Worm (Caenorhabditis elegans) whole organism, L3 larva: Measurements from ENCODE around the gene K04C2.2.

Source experiments
- aly-2 ChIP-seq: fragments of 150-350 bp; optimal IDR thresholded peaks from 2 replicates; lab custom pipeline; 2014; ENCODE audit warnings: missing biosample characterization, missing genetic modification characterization
- ama-1 ChIP-seq: fragments of 150-350 bp; optimal IDR thresholded peaks from 2 replicates; lab custom pipeline; 2018
- ceh-28 ChIP-seq: fragments of 150-350 bp; optimal IDR thresholded peaks from 2 replicates; lab custom pipeline; 2014; ENCODE audit warnings: missing biosample characterization, missing genetic modification reagents, missing genetic modification characterization
- ceh-9 ChIP-seq: sonication (generic microtip); optimal IDR thresholded peaks from 2 replicates; lab custom pipeline; 2018; ENCODE audit warnings: missing biosample characterization, missing genetic modification characterization
- daf-12 ChIP-seq: fragments of 150-350 bp; optimal IDR thresholded peaks from 2 replicates; lab custom pipeline; 2014; ENCODE audit warnings: missing biosample characterization, missing genetic modification reagents, missing genetic modification characterization
- egl-27 ChIP-seq: sonication (generic microtip); optimal IDR thresholded peaks from 4 replicates; lab custom pipeline; 2017; ENCODE audit warnings: missing biosample characterization, missing genetic modification reagents, missing genetic modification characterization
- elt-2 ChIP-seq: sonication (generic microtip); optimal IDR thresholded peaks from 2 replicates; lab custom pipeline; 2016; ENCODE audit warnings: missing genetic modification reagents, mild to moderate bottlenecking, missing genetic modification characterization, missing compliant biosample characterization
- elt-3 ChIP-seq, 3 experiments: fragments of 150-350 bp in 1 of 3; sonication (generic microtip) in 2 of 3; optimal IDR thresholded peaks; 2 replicates in 2 of 3; 4 replicates in 1 of 3; lab custom pipeline; 2014 to 2017; ENCODE audit warnings: missing biosample characterization in 3 of 3, missing genetic modification characterization in 3 of 3
- eor-1 ChIP-seq, 2 experiments: fragments of 150-350 bp; optimal IDR thresholded peaks; 2 replicates each; lab custom pipeline; 2014 to 2018; ENCODE audit warnings: missing biosample characterization in 2 of 2, missing genetic modification characterization in 2 of 2
- fkh-10 ChIP-seq: sonication (generic microtip); optimal IDR thresholded peaks from 2 replicates; lab custom pipeline; 2017; ENCODE audit warnings: missing biosample characterization, missing genetic modification reagents, missing genetic modification characterization
- fkh-2 ChIP-seq: fragments of 150-350 bp; optimal IDR thresholded peaks from 2 replicates; lab custom pipeline; 2014; ENCODE audit warnings: missing biosample characterization, missing genetic modification reagents, missing genetic modification characterization
- hmg-11 ChIP-seq: sonication (generic microtip); optimal IDR thresholded peaks from 2 replicates; lab custom pipeline; 2016; ENCODE audit warnings: missing genetic modification characterization, missing compliant biosample characterization
- lin-15B ChIP-seq: fragments of 150-350 bp; optimal IDR thresholded peaks from 2 replicates; lab custom pipeline; 2014; ENCODE audit warnings: missing biosample characterization, missing genetic modification characterization
- lsy-12 ChIP-seq: sonication (generic microtip); optimal IDR thresholded peaks from 2 replicates; lab custom pipeline; 2016; ENCODE audit warnings: mild to moderate bottlenecking, missing genetic modification characterization, missing compliant biosample characterization
- mml-1 ChIP-seq: fragments of 150-350 bp; sonication (generic microtip); optimal IDR thresholded peaks from 3 replicates; lab custom pipeline; 2014; ENCODE audit warnings: missing biosample characterization, missing genetic modification characterization
- nfya-1 ChIP-seq: sonication (generic microtip); optimal IDR thresholded peaks from 2 replicates; lab custom pipeline; 2017; ENCODE audit warnings: missing genetic modification characterization, mild to moderate bottlenecking, missing compliant biosample characterization, antibody characterized with exemption, moderate library complexity; ENCODE audit not compliant: insufficient read depth
- nhr-11 ChIP-seq: fragments of 150-350 bp; optimal IDR thresholded peaks from 2 replicates; lab custom pipeline; 2014; ENCODE audit warnings: missing biosample characterization, missing genetic modification characterization
- nhr-23 ChIP-seq: fragments of 150-350 bp; optimal IDR thresholded peaks from 2 replicates; lab custom pipeline; 2014; ENCODE audit warnings: missing biosample characterization, missing genetic modification reagents, missing genetic modification characterization
- nhr-237 ChIP-seq: fragments of 150-350 bp; optimal IDR thresholded peaks from 2 replicates; lab custom pipeline; 2014; ENCODE audit warnings: missing biosample characterization, missing genetic modification characterization
- nhr-25 ChIP-seq: sonication (generic microtip); optimal IDR thresholded peaks from 2 replicates; lab custom pipeline; 2017; ENCODE audit warnings: missing biosample characterization, missing genetic modification characterization
- nhr-43 ChIP-seq: sonication (generic microtip); optimal IDR thresholded peaks from 2 replicates; lab custom pipeline; 2016; ENCODE audit warnings: mild to moderate bottlenecking, missing genetic modification characterization, missing compliant biosample characterization; ENCODE audit not compliant: poor library complexity, severe bottlenecking
- nhr-67 ChIP-seq: fragments of 150-350 bp; optimal IDR thresholded peaks from 2 replicates; lab custom pipeline; 2014; ENCODE audit warnings: missing biosample characterization, missing genetic modification characterization
- nhr-76 ChIP-seq: fragments of 150-350 bp; sonication (generic microtip); optimal IDR thresholded peaks from 5 replicates; lab custom pipeline; 2014; ENCODE audit warnings: missing biosample characterization, missing genetic modification characterization
- nhr-77 ChIP-seq: fragments of 150-350 bp; optimal IDR thresholded peaks from 2 replicates; lab custom pipeline; 2014; ENCODE audit warnings: missing biosample characterization, missing genetic modification characterization
- pha-4 ChIP-seq: fragments of 150-350 bp; optimal IDR thresholded peaks from 2 replicates; lab custom pipeline; 2014; ENCODE audit warnings: missing biosample characterization, missing genetic modification reagents, missing genetic modification characterization
- pqm-1 ChIP-seq: fragments of 150-350 bp; optimal IDR thresholded peaks from 2 replicates; lab custom pipeline; 2017; ENCODE audit warnings: missing biosample characterization, missing genetic modification characterization, inconsistent platforms
- skn-1 ChIP-seq: fragments of 150-350 bp; optimal IDR thresholded peaks from 2 replicates; lab custom pipeline; 2014; ENCODE audit warnings: missing biosample characterization, missing genetic modification characterization
- snpc-4 ChIP-seq: fragments of 150-350 bp; optimal IDR thresholded peaks from 2 replicates; lab custom pipeline; 2014; ENCODE audit warnings: missing biosample characterization, missing genetic modification characterization
- tbx-2 ChIP-seq: sonication (generic microtip); optimal IDR thresholded peaks from 2 replicates; lab custom pipeline; 2016; ENCODE audit warnings: mild to moderate bottlenecking, missing genetic modification characterization, missing compliant biosample characterization
- unc-39 ChIP-seq: sonication (generic microtip); optimal IDR thresholded peaks from 4 replicates; lab custom pipeline; 2017; ENCODE audit warnings: missing biosample characterization, missing genetic modification characterization
- zag-1 ChIP-seq: fragments of 150-350 bp; optimal IDR thresholded peaks from 2 replicates; lab custom pipeline; 2014; ENCODE audit warnings: missing biosample characterization, missing genetic modification characterization
- ztf-11 ChIP-seq: fragments of 150-350 bp; optimal IDR thresholded peaks from 2 replicates; lab custom pipeline; 2014; ENCODE audit warnings: missing biosample characterization, missing genetic modification characterization
- ztf-4 ChIP-seq: fragments of 150-350 bp; optimal IDR thresholded peaks from 2 replicates; lab custom pipeline; 2014; ENCODE audit warnings: missing biosample characterization, missing genetic modification characterization

The K04C2.2 gene

DNA sequence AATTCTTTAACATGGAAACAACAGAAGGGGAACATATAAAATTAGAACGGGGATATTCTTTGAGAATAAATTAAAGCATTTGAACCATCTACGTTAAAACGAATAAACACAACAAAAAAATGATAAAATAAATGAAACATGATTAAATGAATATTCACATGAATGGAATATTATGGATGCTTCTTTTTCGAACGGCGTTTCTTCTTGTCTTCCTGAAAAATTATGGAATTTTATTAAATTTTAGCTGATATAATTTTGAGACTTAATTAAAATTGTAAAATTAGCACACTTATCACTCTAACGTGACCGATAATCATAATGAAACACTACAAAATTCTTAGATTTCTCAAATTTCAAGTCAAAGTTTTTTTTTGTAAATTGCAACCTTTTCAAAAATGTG is 11.0 kb downstream of the K04C2.2 start:
- TF ChIP-seq nhr-237 (tag; lab: Kevin White, UChicago), result no peak
- TF ChIP-seq ceh-28, result peak; percentile 23
- peak; percentile 9 for TF ChIP-seq aly-2
- TF ChIP-seq nhr-23 (tag; lab: Kevin White, UChicago), result peak; percentile 2

DNA sequence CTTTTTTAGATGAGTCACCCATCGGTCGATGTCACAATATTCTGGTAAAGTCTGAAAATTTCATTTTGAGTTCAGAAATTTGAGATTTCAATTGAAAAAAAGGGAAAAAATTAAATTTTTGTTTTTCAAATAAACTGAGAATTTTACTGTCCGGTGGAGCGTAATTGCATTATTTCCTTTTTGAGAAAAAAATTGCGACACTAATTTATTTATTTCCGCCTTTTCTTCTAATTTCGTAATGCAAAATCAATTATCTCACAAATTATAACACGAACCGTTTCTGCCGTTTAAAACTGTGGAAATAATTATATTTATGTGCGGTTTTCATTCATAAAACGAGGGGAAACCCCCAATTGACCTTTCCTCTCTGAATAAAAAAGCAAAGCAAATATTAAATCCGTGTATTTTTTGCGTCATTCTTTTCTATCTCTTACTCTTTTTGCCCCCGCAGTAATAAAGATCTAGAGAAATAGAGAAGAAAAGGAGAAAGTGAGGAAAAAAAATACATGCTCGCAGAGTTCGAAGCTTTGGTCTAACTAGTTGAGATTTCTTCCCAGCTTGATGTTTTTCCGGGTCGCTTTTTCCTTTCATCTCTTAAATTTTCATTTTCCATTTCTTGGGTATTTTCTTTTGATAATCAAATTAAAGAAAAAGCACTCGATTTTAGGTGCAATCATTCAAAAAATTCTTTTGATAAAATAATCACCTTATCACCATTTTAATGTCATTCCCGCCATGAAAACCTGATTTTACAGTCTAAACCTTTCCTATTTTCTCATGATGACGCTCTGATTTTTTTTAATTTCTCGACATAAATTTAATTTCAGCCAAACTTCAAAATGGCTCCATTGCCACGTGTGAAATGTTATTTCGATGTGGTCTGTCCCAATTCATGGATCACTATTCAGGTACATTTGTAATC is 13.7 kb downstream of the K04C2.2 start, which contains the start of the genes brc-2 and T07E3.3:
TSS of gene brc-2 (minus strand) at position 51 of the 922 bp plus-strand sequence.
TSS of gene T07E3.3 (plus strand) at position 822 of the 922 bp plus-strand sequence.
- TF ChIP-seq hmg-11 (tag; lab: Kevin White, UChicago) (peak; percentile 5), elt-2 (peak; percentile 60), skn-1 (tag; lab: Kevin White, UChicago) (peak; percentile 14), zag-1 (tag; lab: Kevin White, UChicago) (no peak), fkh-10 (GFP tag; lab: Kevin White, UChicago) (no peak), pqm-1 (tag; lab: Kevin White, UChicago) (peak; percentile 42), mml-1 (tag; lab: Kevin White, UChicago) (no peak), nfya-1 (tag; lab: Kevin White, UChicago) (peak; percentile 0), pha-4 (peak; percentile 67)
- TF ChIP-seq, all 47 proteins: peak for 6

DNA sequence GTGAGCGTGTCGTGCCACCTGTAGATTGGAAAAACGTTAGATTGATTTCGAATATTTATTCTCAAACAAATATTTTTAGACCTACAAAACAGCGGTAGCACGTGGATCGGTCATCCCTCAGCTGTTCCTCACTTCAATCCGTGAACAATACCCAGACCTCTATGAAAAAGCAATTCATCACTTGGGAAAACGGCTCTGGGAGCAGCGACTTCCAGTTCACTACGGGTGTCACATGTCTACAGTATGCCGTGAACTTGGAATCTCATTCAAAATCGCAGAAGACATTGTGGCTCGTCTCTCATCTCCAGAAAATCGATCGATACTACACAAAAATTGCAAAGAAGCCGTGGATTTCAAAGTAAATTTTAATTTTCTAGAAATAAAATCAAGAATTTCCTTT is 14.9 kb downstream of the K04C2.2 start:
- no peak for TF ChIP-seq nhr-76 (tag; lab: Kevin White, UChicago)
- TF ChIP-seq daf-12 (tag; lab: Kevin White, UChicago), result no peak
- no peak for TF ChIP-seq tbx-2
- TF ChIP-seq nhr-67 (tag; lab: Kevin White, UChicago), result no peak
- TF ChIP-seq lin-15B (tag; lab: Kevin White, UChicago), result no peak
- no peak for TF ChIP-seq nhr-43 (tag; lab: Kevin White, UChicago)
- no peak for TF ChIP-seq ceh-28
- TF ChIP-seq fkh-2 (tag; lab: Kevin White, UChicago), result no peak
- no peak for TF ChIP-seq ztf-4 (tag; lab: Kevin White, UChicago)
- no peak for TF ChIP-seq nhr-77
- TF ChIP-seq ztf-11 (tag; lab: Kevin White, UChicago), result no peak
- TF ChIP-seq pqm-1 (tag; lab: Kevin White, UChicago), result no peak
- no peak for TF ChIP-seq zag-1 (tag; lab: Kevin White, UChicago)
- TF ChIP-seq lsy-12 (tag; lab: Kevin White, UChicago), result no peak
- no peak for TF ChIP-seq aly-2
- TF ChIP-seq egl-27 (tag; lab: Kevin White, UChicago), result no peak
- no peak for TF ChIP-seq nhr-237 (tag; lab: Kevin White, UChicago)
- no peak for TF ChIP-seq unc-39 (tag; lab: Kevin White, UChicago)
- no peak for TF ChIP-seq elt-2
- no peak for TF ChIP-seq ceh-9 (tag; lab: Kevin White, UChicago)

DNA sequence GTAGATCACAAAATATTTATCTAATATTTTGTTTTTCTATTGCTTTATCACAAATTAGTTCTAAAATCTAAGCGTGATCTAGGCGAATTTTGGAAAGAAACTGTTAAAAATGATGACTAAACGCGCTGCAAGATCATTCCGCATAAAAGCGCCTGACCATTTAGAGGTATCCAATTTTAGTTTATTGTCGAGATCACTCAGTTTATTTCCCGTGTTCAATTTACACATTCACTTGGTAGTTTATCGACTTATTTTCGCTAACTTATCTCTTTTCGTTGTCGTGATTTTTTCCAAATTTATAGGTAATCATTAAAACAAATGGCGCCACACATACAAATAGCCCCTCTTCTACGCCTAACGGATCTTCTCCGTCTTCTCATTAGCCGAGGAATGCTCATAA is 16.8 kb downstream of the K04C2.2 start, which contains the start of gene T07E3.2:
TSS of gene T07E3.2 (plus strand) at position 301 of the 400 bp plus-strand sequence.
- TF ChIP-seq elt-2 (no peak), nhr-67 (tag; lab: Kevin White, UChicago) (no peak), eor-1 (tag; optimal IDR thresholded peaks at IDR 0.05; lab: Kevin White, UChicago) (no peak), nhr-25 (tag; lab: Kevin White, UChicago) (no peak), pha-4 (no peak), snpc-4 (no peak), ama-1 (lab: Kevin White, UChicago) (no peak), ztf-4 (tag; lab: Kevin White, UChicago) (no peak), elt-3 (tag; optimal IDR thresholded peaks at IDR 0.05; lab: Kevin White, UChicago) (no peak), nhr-11 (no peak), lsy-12 (tag; lab: Kevin White, UChicago) (no peak), nhr-76 (tag; lab: Kevin White, UChicago) (no peak)
